Fruit fly (Drosophila melanogaster) whole organism, embryonic: ENCODE results near the gene Gss1.

Experiments
- CG12219 ChIP-seq: fragments of 200-800 bp; sonication (Bioruptor generic); optimal IDR thresholded peaks from 3 replicates; lab custom pipeline; 2018; ENCODE audit warnings: missing biosample characterization, mild to moderate bottlenecking, missing genetic modification characterization
- CG1233 ChIP-seq: fragments of 200-800 bp; sonication (Bioruptor generic); optimal IDR thresholded peaks from 4 replicates; lab custom pipeline; 2018; ENCODE audit warnings: missing biosample characterization, mild to moderate bottlenecking, missing genetic modification characterization
- CG12391 ChIP-seq: fragments of 200-800 bp; sonication (Bioruptor generic); optimal IDR thresholded peaks from 3 replicates; lab custom pipeline; 2018; ENCODE audit warnings: missing biosample characterization, mild to moderate bottlenecking, missing genetic modification characterization, moderate library complexity
- CG13296 ChIP-seq: fragments of 200-800 bp; sonication (Bioruptor generic); optimal IDR thresholded peaks from 3 replicates; lab custom pipeline; 2018; ENCODE audit warnings: missing biosample characterization, mild to moderate bottlenecking, missing genetic modification characterization
- CG14050 ChIP-seq: fragments of 200-800 bp; sonication (Bioruptor generic); IDR thresholded peaks from 3 replicates; pipeline ENCODE4 v1.3.6; 2022; ENCODE audit warnings: missing biosample characterization, missing genetic modification characterization
- CG1603 ChIP-seq: fragments of 200-800 bp; sonication (Bioruptor generic); optimal IDR thresholded peaks from 2 replicates; lab custom pipeline; 2019; ENCODE audit warnings: missing biosample characterization, mild to moderate bottlenecking, missing genetic modification characterization, moderate library complexity
- CG17359 ChIP-seq: fragments of 200-800 bp; sonication (Bioruptor generic); optimal IDR thresholded peaks from 3 replicates; lab custom pipeline; 2018; ENCODE audit warnings: missing biosample characterization, mild to moderate bottlenecking, missing genetic modification characterization, moderate library complexity
- CG17802 ChIP-seq: fragments of 200-800 bp; sonication (Bioruptor generic); optimal IDR thresholded peaks from 2 replicates; lab custom pipeline; 2018; ENCODE audit warnings: missing biosample characterization, mild to moderate bottlenecking, missing genetic modification characterization, moderate library complexity
- CG1792 ChIP-seq: fragments of 200-800 bp; sonication (Bioruptor generic); optimal IDR thresholded peaks from 2 replicates; lab custom pipeline; 2016; ENCODE audit warnings: missing biosample characterization, missing genetic modification characterization
- CG2129 ChIP-seq: fragments of 200-800 bp; sonication (Bioruptor generic); IDR thresholded peaks from 2 replicates; pipeline ENCODE4 v1.3.6; 2022; ENCODE audit warnings: missing biosample characterization, missing genetic modification characterization; ENCODE audit not compliant: partially characterized antibody
- CG33213 ChIP-seq: fragments of 200-800 bp; sonication (Bioruptor generic); optimal IDR thresholded peaks from 3 replicates; lab custom pipeline; 2016; ENCODE audit warnings: missing biosample characterization, missing genetic modification characterization
- CG4360 ChIP-seq: fragments of 200-800 bp; sonication (Bioruptor generic); IDR thresholded peaks from 2 replicates; pipeline ENCODE4 v1.3.6; 2022; ENCODE audit warnings: missing biosample characterization, missing genetic modification characterization
- CG6683 ChIP-seq: fragments of 200-800 bp; sonication (Bioruptor generic); optimal IDR thresholded peaks from 2 replicates; lab custom pipeline; 2017; ENCODE audit warnings: missing biosample characterization, mild to moderate bottlenecking, missing genetic modification characterization, missing genetic modification reagents
- CG6854 ChIP-seq: fragments of 200-800 bp; sonication (Bioruptor generic); optimal IDR thresholded peaks from 3 replicates; lab custom pipeline; 2017; ENCODE audit warnings: missing biosample characterization, mild to moderate bottlenecking, missing genetic modification characterization
- CG7928 ChIP-seq: fragments of 200-800 bp; sonication (Bioruptor generic); optimal IDR thresholded peaks from 2 replicates; lab custom pipeline; 2017; ENCODE audit warnings: missing biosample characterization, mild to moderate bottlenecking, missing genetic modification characterization
- CG7987 ChIP-seq: fragments of 200-800 bp; sonication (Bioruptor generic); optimal IDR thresholded peaks from 2 replicates; lab custom pipeline; 2018; ENCODE audit warnings: missing biosample characterization, mild to moderate bottlenecking, missing genetic modification characterization, moderate library complexity
- CG8290 ChIP-seq, 3 experiments: fragments of 200-800 bp; sonication (Bioruptor generic); optimal IDR thresholded peaks; 2 replicates each; lab custom pipeline; 2016 to 2019; ENCODE audit warnings: missing biosample characterization in 3 of 3, missing genetic modification characterization in 3 of 3, mild to moderate bottlenecking in 2 of 3, moderate library complexity in 1 of 3
- CG8924 ChIP-seq: fragments of 200-800 bp; optimal IDR thresholded peaks from 3 replicates; lab custom pipeline; 2019; ENCODE audit warnings: missing biosample characterization, mild to moderate bottlenecking, missing genetic modification characterization, moderate library complexity
- CG9437 ChIP-seq: fragments of 200-800 bp; sonication (Bioruptor generic); optimal IDR thresholded peaks from 2 replicates; lab custom pipeline; 2018; ENCODE audit warnings: missing biosample characterization, mild to moderate bottlenecking, missing genetic modification characterization
- CoRest ChIP-seq: fragments of 200-800 bp; sonication (Bioruptor generic); optimal IDR thresholded peaks from 3 replicates; lab custom pipeline; 2018; ENCODE audit warnings: missing biosample characterization, mild to moderate bottlenecking, missing genetic modification characterization, moderate library complexity
- Dll ChIP-seq: fragments of 200-800 bp; sonication (Bioruptor generic); IDR thresholded peaks from 4 replicates; pipeline ENCODE4 v1.3.6; 2022; ENCODE audit warnings: missing biosample characterization, missing genetic modification characterization; ENCODE audit not compliant: partially characterized antibody
- E2f2 ChIP-seq: fragments of 200-800 bp; sonication (Bioruptor generic); IDR thresholded peaks from 2 replicates; pipeline ENCODE4 v1.3.6; 2022; ENCODE audit warnings: missing biosample characterization, missing genetic modification characterization
- Fer3 ChIP-seq: fragments of 200-800 bp; sonication (Bioruptor generic); optimal IDR thresholded peaks from 2 replicates; lab custom pipeline; 2018; ENCODE audit warnings: missing biosample characterization, mild to moderate bottlenecking, missing genetic modification characterization, moderate library complexity
- HLH4C ChIP-seq: fragments of 200-800 bp; sonication (Bioruptor generic); IDR thresholded peaks from 3 replicates; pipeline ENCODE4 v1.3.6; 2022; ENCODE audit warnings: missing biosample characterization, missing genetic modification characterization; ENCODE audit not compliant: partially characterized antibody
- Med ChIP-seq: fragments of 200-800 bp; sonication (Bioruptor generic); peaks from one replicate; lab custom pipeline; 2016; ENCODE audit warnings: missing biosample characterization, missing genetic modification characterization, mild to moderate bottlenecking, inconsistent platforms, moderate library complexity
- Pdp1 ChIP-seq, 2 experiments: fragments of 200-800 bp; sonication (Bioruptor generic); optimal IDR thresholded peaks; 3 replicates each; lab custom pipeline; 2016; ENCODE audit warnings: missing biosample characterization in 2 of 2, missing genetic modification characterization in 2 of 2, mild to moderate bottlenecking in 1 of 2, moderate library complexity in 1 of 2
- Trl ChIP-seq, 3 experiments: fragments of >200 bp in 2 of 3; fragments of 200-800 bp in 1 of 3; sonication (Bioruptor generic) in 1 of 3; optimal IDR thresholded peaks; 2 replicates in 1 of 3; 3 replicates in 2 of 3; lab custom pipeline; 2016 to 2017; ENCODE audit warnings: missing biosample characterization in 1 of 3, missing genetic modification characterization in 1 of 3
- YL-1 ChIP-seq: fragments of 200-800 bp; sonication (Bioruptor generic); optimal IDR thresholded peaks from 3 replicates; lab custom pipeline; 2017; ENCODE audit warnings: missing biosample characterization, mild to moderate bottlenecking, missing genetic modification characterization
- amos ChIP-seq: fragments of 200-800 bp; sonication (Bioruptor generic); IDR thresholded peaks from 2 replicates; pipeline ENCODE4 v1.3.6; 2022; ENCODE audit warnings: missing biosample characterization, missing genetic modification characterization; ENCODE audit not compliant: partially characterized antibody
- ase ChIP-seq: fragments of 200-800 bp; sonication (Bioruptor generic); IDR thresholded peaks from 3 replicates; pipeline ENCODE4 v1.3.6; 2022; ENCODE audit warnings: missing biosample characterization, missing genetic modification characterization
- bcd ChIP-seq: fragments of 200-800 bp; sonication (Bioruptor generic); optimal IDR thresholded peaks from 2 replicates; lab custom pipeline; 2017; ENCODE audit warnings: missing biosample characterization, mild to moderate bottlenecking, missing genetic modification characterization
- dimm ChIP-seq: fragments of 200-800 bp; sonication (Bioruptor generic); IDR thresholded peaks from 2 replicates; pipeline ENCODE4 v1.3.6; 2022; ENCODE audit warnings: missing biosample characterization, missing genetic modification characterization
- fd102C ChIP-seq: fragments of 200-800 bp; sonication (Bioruptor generic); optimal IDR thresholded peaks from 2 replicates; lab custom pipeline; 2018; ENCODE audit warnings: missing biosample characterization, mild to moderate bottlenecking, missing genetic modification characterization, moderate library complexity
- ftz-f1 ChIP-seq: fragments of 200-800 bp; sonication (Bioruptor generic); optimal IDR thresholded peaks from 2 replicates; lab custom pipeline; 2016; ENCODE audit warnings: missing biosample characterization, missing genetic modification characterization
- gsb-n ChIP-seq: fragments of 200-800 bp; sonication (Bioruptor generic); optimal IDR thresholded peaks from 3 replicates; lab custom pipeline; 2018; ENCODE audit warnings: missing biosample characterization, mild to moderate bottlenecking, missing genetic modification characterization
- kni ChIP-seq: fragments of 200-800 bp; sonication (Bioruptor generic); optimal IDR thresholded peaks from 3 replicates; lab custom pipeline; 2017; ENCODE audit warnings: mild to moderate bottlenecking, missing biosample characterization, missing genetic modification reagents, missing genetic modification characterization
- lmd ChIP-seq: fragments of 200-800 bp; sonication (Bioruptor generic); IDR thresholded peaks from 2 replicates; pipeline ENCODE4 v1.3.6; 2022; ENCODE audit warnings: missing biosample characterization, missing genetic modification characterization
- nerfin-1 ChIP-seq: fragments of 200-800 bp; sonication (Bioruptor generic); optimal IDR thresholded peaks from 3 replicates; lab custom pipeline; 2019; ENCODE audit warnings: missing biosample characterization, mild to moderate bottlenecking, missing genetic modification characterization, moderate library complexity
- pfk ChIP-seq: fragments of 200-800 bp; sonication (Bioruptor generic); optimal IDR thresholded peaks from 2 replicates; lab custom pipeline; 2018; ENCODE audit warnings: missing biosample characterization, mild to moderate bottlenecking, missing genetic modification characterization, moderate library complexity
- phol ChIP-seq: fragments of 200-800 bp; sonication (Bioruptor generic); optimal IDR thresholded peaks from 3 replicates; lab custom pipeline; 2018; ENCODE audit warnings: missing biosample characterization, mild to moderate bottlenecking, missing genetic modification characterization, moderate library complexity
- ro ChIP-seq: fragments of 200-800 bp; sonication (Bioruptor generic); IDR thresholded peaks from 2 replicates; pipeline ENCODE4 v1.3.6; 2022; ENCODE audit warnings: missing biosample characterization, missing genetic modification characterization
- sima ChIP-seq: fragments of 200-800 bp; sonication (Bioruptor generic); optimal IDR thresholded peaks from 2 replicates; lab custom pipeline; 2016; ENCODE audit warnings: missing biosample characterization, missing genetic modification characterization
- slbo ChIP-seq: fragments of 200-800 bp; sonication (Bioruptor generic); IDR thresholded peaks from 2 replicates; pipeline ENCODE4 v1.3.6; 2022; ENCODE audit warnings: missing biosample characterization, missing genetic modification characterization
- sr ChIP-seq: fragments of 200-800 bp; sonication (Bioruptor generic); IDR thresholded peaks from 3 replicates; pipeline ENCODE4 v1.3.6; 2022; ENCODE audit warnings: missing biosample characterization, missing genetic modification characterization
- stwl ChIP-seq: fragments of 200-800 bp; sonication (Bioruptor generic); optimal IDR thresholded peaks from 3 replicates; lab custom pipeline; 2018; ENCODE audit warnings: missing biosample characterization, mild to moderate bottlenecking, missing genetic modification characterization, moderate library complexity
- tin ChIP-seq: fragments of 200-800 bp; sonication (Bioruptor generic); optimal IDR thresholded peaks from 3 replicates; lab custom pipeline; 2016; ENCODE audit warnings: missing biosample characterization, missing genetic modification characterization
- twi ChIP-seq: fragments of 200-800 bp; optimal IDR thresholded peaks from 2 replicates; lab custom pipeline; 2019; ENCODE audit warnings: missing biosample characterization, mild to moderate bottlenecking, missing genetic modification characterization, moderate library complexity
- zf30C ChIP-seq: fragments of 200-800 bp; sonication (Bioruptor generic); optimal IDR thresholded peaks from 3 replicates; lab custom pipeline; 2018; ENCODE audit warnings: missing biosample characterization, mild to moderate bottlenecking, missing genetic modification characterization

Gss1 gene

dm6 chrX:17850179-17850578 lies 39.2 kb upstream of the Gss1 start, which contains the start of the genes CG15814 and Spt7 (continued):
- peak; percentile 22 for TF ChIP-seq CG8290 (GFP tag; optimal IDR thresholded peaks at IDR 0.05; lab: Kevin White, UChicago)
- no peak for TF ChIP-seq CG8290 (tag; optimal IDR thresholded peaks at IDR 0.05; lab: Kevin White, UChicago)
- TF ChIP-seq Fer3 (tag; lab: Kevin White, UChicago): no peak
- no peak for TF ChIP-seq CG17802 (tag; lab: Kevin White, UChicago)
- 0 out of 3 replicates have a peak, but pooled peaks have one; percentile 9 for TF ChIP-seq sr (GFP tag; lab: Robert Waterston, UW)
- TF ChIP-seq CG1233 (GFP tag; lab: Kevin White, UChicago): peak; percentile 2
- TF ChIP-seq CG13296 (GFP tag; lab: Kevin White, UChicago): peak; percentile 48
- no peak for TF ChIP-seq ase (GFP tag; lab: Robert Waterston, UW)
- TF ChIP-seq CG4360 (GFP tag; lab: Robert Waterston, UW): 0 out of 2 replicates have a peak, but pooled peaks have one; percentile 8
- TF ChIP-seq YL-1 (GFP tag; lab: Kevin White, UChicago): peak; percentile 78
- TF ChIP-seq CG12219: no peak
- TF ChIP-seq sima (GFP tag; lab: Kevin White, UChicago): no peak
- no peak for TF ChIP-seq dimm (GFP tag; lab: Robert Waterston, UW)
- peak; percentile 36 for TF ChIP-seq CoRest (tag; lab: Kevin White, UChicago)
- TF ChIP-seq nerfin-1 (tag; lab: Kevin White, UChicago): peak; percentile 34
- peak; percentile 42 for TF ChIP-seq kni
- TF ChIP-seq tin (GFP tag; lab: Kevin White, UChicago): no peak
- TF ChIP-seq Dll (GFP tag; lab: Robert Waterston, UW): peak; percentile 82
- peak; percentile 58 for TF ChIP-seq E2f2 (GFP tag; lab: Robert Waterston, UW)
- TF ChIP-seq CG9437 (GFP tag; lab: Kevin White, UChicago): no peak
- TF ChIP-seq Pdp1 (GFP tag; optimal IDR thresholded peaks at IDR 0.05; lab: Kevin White, UChicago): peak in 1 of 2 experiments; percentile 53
- TF ChIP-seq zf30C: no peak
- peak; percentile 49 for TF ChIP-seq phol
- peak; percentile 62 for TF ChIP-seq pfk (GFP tag; lab: Kevin White, UChicago)
- TF ChIP-seq amos: peak; percentile 90
- peak; percentile 35 for TF ChIP-seq ftz-f1 (GFP tag; lab: Kevin White, UChicago)
- 0 out of 2 replicates have a peak, but pooled peaks have one; percentile 5 for TF ChIP-seq lmd
- peak; percentile 78 for TF ChIP-seq CG1603 (tag; lab: Kevin White, UChicago)
- peak; percentile 22 for TF ChIP-seq CG12391 (tag; lab: Kevin White, UChicago)
- peak; percentile 27 for TF ChIP-seq twi (tag; lab: Kevin White, UChicago)
- peak; percentile 40 for TF ChIP-seq CG7987 (GFP tag; lab: Kevin White, UChicago)
- TF ChIP-seq CG7928 (GFP tag; lab: Kevin White, UChicago): peak; percentile 6
- no peak for TF ChIP-seq CG14050 (GFP tag; lab: Robert Waterston, UW)
- no peak for TF ChIP-seq gsb-n (tag; lab: Kevin White, UChicago)
- TF ChIP-seq bcd (GFP tag; lab: Kevin White, UChicago): peak; percentile 35
- peak; percentile 26 for TF ChIP-seq CG17359 (tag; lab: Kevin White, UChicago)
- peak; percentile 94 for TF ChIP-seq Med (GFP tag; lab: Kevin White, UChicago)
- TF ChIP-seq HLH4C (GFP tag; lab: Robert Waterston, UW): peak; percentile 85
- peak; percentile 52 for TF ChIP-seq CG33213 (GFP tag; lab: Kevin White, UChicago)
- TF ChIP-seq stwl: peak; percentile 60
- peak; percentile 1 for TF ChIP-seq CG6854
- TF ChIP-seq CG1792 (GFP tag; lab: Kevin White, UChicago): peak; percentile 34
- peak; percentile 49 for TF ChIP-seq CG8924
- TF ChIP-seq ro (GFP tag; lab: Robert Waterston, UW): no peak
- TF ChIP-seq CG6683 (GFP tag; lab: Kevin White, UChicago): peak; percentile 31
- no peak for TF ChIP-seq fd102C (GFP tag; lab: Kevin White, UChicago)
- peak; percentile 54 for TF ChIP-seq CG2129 (GFP tag; lab: Robert Waterston, UW)
- 0 out of 2 replicates have a peak, but pooled peaks have one; percentile 12 for TF ChIP-seq slbo (GFP tag; lab: Robert Waterston, UW)
- TF ChIP-seq Trl (optimal IDR thresholded peaks at IDR 0.05; lab: Kevin White, UChicago): no peak
- TF ChIP-seq Trl (GFP tag; optimal IDR thresholded peaks at IDR 0.05; lab: Kevin White, UChicago): peak; percentile 51
